Fruit fly (Drosophila melanogaster): ENCODE measurements around the gene Lk6.

DNA sequence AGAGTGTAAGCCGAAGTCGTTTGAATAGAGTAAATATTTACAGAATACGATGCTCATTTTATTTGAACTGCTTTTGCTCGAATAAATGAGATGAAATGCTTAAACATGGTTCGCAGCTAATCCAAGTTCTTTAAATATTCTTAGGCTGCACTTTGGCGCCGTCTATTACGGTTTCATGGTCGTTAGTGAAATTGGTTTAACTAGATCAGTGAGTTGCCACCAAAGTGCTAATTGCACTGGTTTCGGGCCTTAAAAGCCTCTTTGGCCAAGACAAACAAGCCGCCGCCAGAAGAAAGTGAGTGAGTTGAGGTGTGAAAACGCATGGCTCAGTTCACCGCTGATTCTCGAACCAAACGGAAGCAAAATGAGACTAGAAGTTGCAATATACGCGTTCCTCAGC, 52.9 kb downstream of the Lk6 start, which contains the start of gene CG14720:
- TF ChIP-seq kay (GFP tag; ENCODE audit: borderline replicate concordance), result no peak
- TF ChIP-seq cic (GFP tag; optimal IDR thresholded peaks at IDR 0.05), result no peak
- no peak for TF ChIP-seq CG7101 (tag; optimal IDR thresholded peaks at IDR 0.05)
- no peak for TF ChIP-seq CG33017 (tag; optimal IDR thresholded peaks at IDR 0.05)
- TF ChIP-seq pad (GFP tag; optimal IDR thresholded peaks at IDR 0.05), result no peak
- TF ChIP-seq cnc (optimal IDR thresholded peaks at IDR 0.05), result no peak
- no peak for TF ChIP-seq CG14711 (tag; optimal IDR thresholded peaks at IDR 0.05)
- no peak for TF ChIP-seq CG7045 (GFP tag; optimal IDR thresholded peaks at IDR 0.05)

Data from whole organism, adult.